Worm (Caenorhabditis elegans): ENCODE measurements around the gene C34E11.2.

C34E11.2 gene

ce11 chrX:11791364-11792221 is 23.0 kb downstream of the C34E11.2 start (continued):
- TF ChIP-seq dpl-1 (GFP tag; optimal IDR thresholded peaks at IDR 0.05) (no peak), alr-1 (tag; optimal IDR thresholded peaks at IDR 0.05; ENCODE audit: borderline replicate concordance) (no peak), rnt-1 (tag; optimal IDR thresholded peaks at IDR 0.05) (no peak), nhr-76 (tag; optimal IDR thresholded peaks at IDR 0.05) (no peak), nhr-20 (tag; optimal IDR thresholded peaks at IDR 0.05) (peak; percentile 24), hpl-2 (GFP tag; optimal IDR thresholded peaks at IDR 0.05) (peak; percentile 26), fos-1 (tag; optimal IDR thresholded peaks at IDR 0.05) (peak; percentile 34), lir-3 (tag; optimal IDR thresholded peaks at IDR 0.05; ENCODE audit: poor library complexity) (no peak), mdl-1 (tag; optimal IDR thresholded peaks at IDR 0.05) (peak in 1 of 2 experiments; percentile 20), nhr-84 (tag; optimal IDR thresholded peaks at IDR 0.05) (no peak), vab-15 (tag; optimal IDR thresholded peaks at IDR 0.05) (no peak), aha-1 (tag; optimal IDR thresholded peaks at IDR 0.05) (no peak), tbx-2 (tag; optimal IDR thresholded peaks at IDR 0.05) (no peak), jun-1 (tag; optimal IDR thresholded peaks at IDR 0.05) (peak; percentile 77), zag-1 (tag; optimal IDR thresholded peaks at IDR 0.05) (no peak), nhr-237 (tag; optimal IDR thresholded peaks at IDR 0.05) (no peak), nhr-47 (tag; optimal IDR thresholded peaks at IDR 0.05) (no peak), F16B12.6 (tag; optimal IDR thresholded peaks at IDR 0.05) (no peak), lin-14 (GFP tag; optimal IDR thresholded peaks at IDR 0.05) (peak; percentile 19), aly-2 (tag; optimal IDR thresholded peaks at IDR 0.05) (no peak), ama-1 (optimal IDR thresholded peaks at IDR 0.05) (no peak), isw-1 (GFP tag; IDR thresholded peaks at IDR 0.05) (peak; percentile 4; the same call in 1 of the 2 replicates), nhr-11 (tag; optimal IDR thresholded peaks at IDR 0.05) (no peak), ceh-63 (GFP tag; optimal IDR thresholded peaks at IDR 0.05) (no peak), egl-27 (tag; optimal IDR thresholded peaks at IDR 0.05) (no peak), ets-5 (GFP tag; IDR thresholded peaks at IDR 0.05) (no peak), xbp-1 (tag; optimal IDR thresholded peaks at IDR 0.05) (peak; percentile 12), fkh-4 (tag; optimal IDR thresholded peaks at IDR 0.05; ENCODE audit: borderline replicate concordance) (no peak), mep-1 (tag; optimal IDR thresholded peaks at IDR 0.05) (no peak), tlp-1 (tag; optimal IDR thresholded peaks at IDR 0.05) (no peak), lin-15B (tag; optimal IDR thresholded peaks at IDR 0.05) (no peak), fkh-10 (GFP tag; optimal IDR thresholded peaks at IDR 0.05) (no peak), C04F5.9 (tag; optimal IDR thresholded peaks at IDR 0.05) (no peak), elt-2 (tag; optimal IDR thresholded peaks at IDR 0.05) (peak; percentile 91)

- TF ChIP-seq ets-5 (GFP tag; IDR thresholded peaks at IDR 0.05): no peak
- no peak for TF ChIP-seq mab-9 (GFP tag; IDR thresholded peaks at IDR 0.05)
- no peak for TF ChIP-seq vab-15 (tag; optimal IDR thresholded peaks at IDR 0.05)
- no peak for TF ChIP-seq egl-13 (tag; optimal IDR thresholded peaks at IDR 0.05)
- TF ChIP-seq nhr-71 (tag; optimal IDR thresholded peaks at IDR 0.05): peak; percentile 8
- no peak for TF ChIP-seq C16A3.4 (tag; optimal IDR thresholded peaks at IDR 0.05)
- no peak for TF ChIP-seq rnt-1 (tag; optimal IDR thresholded peaks at IDR 0.05)
- no peak for TF ChIP-seq nhr-11 (tag; optimal IDR thresholded peaks at IDR 0.05)
- TF ChIP-seq lin-14 (GFP tag; optimal IDR thresholded peaks at IDR 0.05): peak; percentile 9
- no peak for TF ChIP-seq unc-30 (tag; optimal IDR thresholded peaks at IDR 0.05)
- TF ChIP-seq efl-3 (GFP tag; optimal IDR thresholded peaks at IDR 0.05): no peak
- TF ChIP-seq lsy-2 (tag; optimal IDR thresholded peaks at IDR 0.05): no peak
- TF ChIP-seq grh-1 (GFP tag; IDR thresholded peaks at IDR 0.05): no peak
- no peak for TF ChIP-seq sptf-1 (tag; optimal IDR thresholded peaks at IDR 0.05)
- TF ChIP-seq elt-2 (tag; optimal IDR thresholded peaks at IDR 0.05): no peak
- no peak for TF ChIP-seq tlp-1 (tag; optimal IDR thresholded peaks at IDR 0.05)
- no peak for TF ChIP-seq nhr-237 (tag; optimal IDR thresholded peaks at IDR 0.05)
- no peak for TF ChIP-seq mdl-1 (tag; optimal IDR thresholded peaks at IDR 0.05)
- TF ChIP-seq tbx-2 (tag; optimal IDR thresholded peaks at IDR 0.05): no peak
- no peak for TF ChIP-seq hpl-2 (GFP tag; optimal IDR thresholded peaks at IDR 0.05)
- no peak for TF ChIP-seq ceh-8 (GFP tag; optimal IDR thresholded peaks at IDR 0.05)
- TF ChIP-seq skn-1 (tag; optimal IDR thresholded peaks at IDR 0.05): peak; percentile 66
- no peak for TF ChIP-seq ztf-4 (tag; optimal IDR thresholded peaks at IDR 0.05)
- peak; percentile 13 for TF ChIP-seq jun-1 (tag; optimal IDR thresholded peaks at IDR 0.05)
- no peak for TF ChIP-seq Y116A8C.19 (tag; optimal IDR thresholded peaks at IDR 0.05; ENCODE audit: borderline replicate concordance)
- TF ChIP-seq alr-1 (tag; optimal IDR thresholded peaks at IDR 0.05; ENCODE audit: borderline replicate concordance): no peak
- no peak for TF ChIP-seq ztf-11 (tag; optimal IDR thresholded peaks at IDR 0.05)
- TF ChIP-seq snpc-4 (tag; optimal IDR thresholded peaks at IDR 0.05): no peak
- no peak for TF ChIP-seq ceh-88 (GFP tag; IDR thresholded peaks at IDR 0.05)
Measured at ce11 chrX:11790600-11790999, 23.9 kb downstream of the C34E11.2 start.
